Worm (Caenorhabditis elegans) whole organism, mixed stage, embryonic: ENCODE results near the gene slc-25A29.

Source experiments
- elt-3 ChIP-seq: fragments of 150-350 bp; optimal IDR thresholded peaks from 2 replicates; lab custom pipeline; 2014; ENCODE audit warnings: missing biosample characterization, missing genetic modification characterization
- nhr-12 ChIP-seq: fragments of 150-350 bp; optimal IDR thresholded peaks from 2 replicates; lab custom pipeline; 2014; ENCODE audit warnings: missing biosample characterization, missing genetic modification characterization
- snpc-4 ChIP-seq: fragments of 150-350 bp; optimal IDR thresholded peaks from 2 replicates; lab custom pipeline; 2014; ENCODE audit warnings: missing biosample characterization, missing genetic modification characterization

- TF ChIP-seq elt-3 (tag; lab: Kevin White, UChicago) (no peak), nhr-12 (tag; lab: Kevin White, UChicago) (no peak), snpc-4 (tag; lab: Kevin White, UChicago) (no peak)
Observed at ce11 chrV:14614454-14614853, 43.5 kb downstream of the slc-25A29 start.
